Worm (Caenorhabditis elegans) whole organism, L4 larva: Measurements from ENCODE around the gene jud-4.
A peak's percentile ranks its signal among the peaks of the same experiment; 100 is the strongest.

ENCODE experiments used
- daf-12 ChIP-seq: fragments of 150-350 bp; optimal IDR thresholded peaks from 2 replicates; lab custom pipeline; 2014; ENCODE audit warnings: missing biosample characterization, missing genetic modification reagents, missing genetic modification characterization
- lin-38 ChIP-seq: fragments of 200-800 bp; sonication (Bioruptor generic); IDR thresholded peaks from 2 replicates; pipeline ENCODE4 v1.3.6; 2022; ENCODE audit warnings: missing genetic modification reagents, missing genetic modification characterization, missing compliant biosample characterization
- nhr-11 ChIP-seq: fragments of 150-350 bp; optimal IDR thresholded peaks from 2 replicates; lab custom pipeline; 2014; ENCODE audit warnings: missing biosample characterization, missing genetic modification characterization
- nhr-25 ChIP-seq: sonication (generic microtip); optimal IDR thresholded peaks from 2 replicates; lab custom pipeline; 2017; ENCODE audit warnings: missing genetic modification characterization, mild to moderate bottlenecking, missing compliant biosample characterization, antibody characterized with exemption, moderate library complexity, borderline replicate concordance; ENCODE audit not compliant: insufficient read depth
- unc-62 ChIP-seq, 3 experiments: fragments of 150-350 bp in 1 of 3; sonication (generic microtip); optimal IDR thresholded peaks in 2 of 3; peaks in 1 of 3; 1 replicate in 1 of 3; 2 replicates in 2 of 3; lab custom pipeline; 2014 to 2017; ENCODE audit warnings: missing biosample characterization in 3 of 3, missing genetic modification characterization in 3 of 3, missing genetic modification reagents in 3 of 3, missing genotype in 1 of 3
- zip-11 ChIP-seq: fragments of 200-800 bp; sonication (Bioruptor generic); IDR thresholded peaks from 2 replicates; pipeline ENCODE4 v1.3.6; 2022; ENCODE audit warnings: missing genetic modification characterization, missing compliant biosample characterization

- TF ChIP-seq lin-38 (no peak), unc-62 (GFP tag; optimal IDR thresholded peaks at IDR 0.05 in 1 of 2; lab: Kevin White, UChicago) (peak in 1 of 2 experiments; percentile 54), unc-62 (tag; optimal IDR thresholded peaks at IDR 0.05; lab: Kevin White, UChicago) (no peak), zip-11 (GFP tag; lab: Robert Waterston, UW) (no peak), daf-12 (no peak), nhr-25 (tag; lab: Kevin White, UChicago) (no peak), nhr-11 (no peak)
Measured at ce11 chrX:15280318-15280717, 3.6 kb upstream of the jud-4 start.
